Fruit fly (Drosophila melanogaster) S2 (cell line): ENCODE data around the gene CG44215.

Experiments used
- CG8478 ChIP-seq: fragments of >200 bp; optimal IDR thresholded peaks from 2 replicates; lab custom pipeline; 2018
- CTCF ChIP-seq, 2 experiments: fragments of >200 bp; optimal IDR thresholded peaks; 2 replicates each; lab custom pipeline; 2018

dm6 chr3R:14157331-14157730 lies 3.1 kb upstream of the CG44215 start, which contains the start of gene CG31533:
- TF ChIP-seq CG8478 (lab: Kevin White, UChicago) (no peak), CTCF (optimal IDR thresholded peaks at IDR 0.05; lab: Kevin White, UChicago) (no peak)
